Fruit fly (Drosophila melanogaster) Kc167 (cell line): ENCODE data around the gene CG12998.

Experiments used
- Myc ChIP-seq: fragments of >200 bp; optimal IDR thresholded peaks from 2 replicates; lab custom pipeline; 2017; ENCODE audit warnings: missing external identifiers
- h ChIP-seq: fragments of >200 bp; optimal IDR thresholded peaks from 3 replicates; lab custom pipeline; 2018; ENCODE audit warnings: missing external identifiers
- insv ChIP-seq: fragments of >200 bp; optimal IDR thresholded peaks from 3 replicates; lab custom pipeline; 2018; ENCODE audit warnings: missing external identifiers
- ttk ChIP-seq: sonication (Bioruptor generic); optimal IDR thresholded peaks from 2 replicates; lab custom pipeline; 2017; ENCODE audit warnings: missing external identifiers

dm6 chrX:17178484-17178921 lies 40.0 kb upstream of the CG12998 start:
- no peak for TF ChIP-seq Myc (lab: Kevin White, UChicago)
- TF ChIP-seq insv (lab: Kevin White, UChicago), result no peak
- no peak for TF ChIP-seq h
- no peak for TF ChIP-seq ttk (lab: Kevin White, UChicago)
